Worm (Caenorhabditis elegans): ENCODE measurements around the gene sra-34.

sra-34 gene

DNA sequence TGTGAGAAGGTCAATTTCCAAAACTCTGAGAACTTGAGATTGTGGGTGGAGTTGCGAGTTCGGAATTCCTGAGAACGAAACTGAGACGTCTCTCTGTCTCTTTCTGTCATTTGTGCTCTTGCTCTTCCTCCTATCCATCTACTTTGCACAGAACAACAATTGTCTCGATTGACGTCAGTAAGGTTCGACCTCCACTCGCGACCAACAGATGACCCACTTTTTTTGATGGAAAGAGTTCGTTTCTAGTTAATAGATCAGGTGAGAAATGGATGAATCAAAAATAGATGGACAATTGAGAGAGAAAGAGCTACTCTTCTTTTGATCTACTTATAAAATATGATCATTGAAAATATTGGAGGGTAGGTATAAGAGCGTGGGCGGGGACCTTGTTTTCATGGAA lies 48.9 kb downstream of the sra-34 start (continued):
- TF ChIP-seq skn-1 (tag; optimal IDR thresholded peaks at IDR 0.05) (no peak), nhr-71 (tag; optimal IDR thresholded peaks at IDR 0.05) (peak; percentile 78), sptf-1 (tag; optimal IDR thresholded peaks at IDR 0.05) (no peak), snpc-4 (tag; optimal IDR thresholded peaks at IDR 0.05) (no peak), fos-1 (tag; optimal IDR thresholded peaks at IDR 0.05) (no peak)

All from whole organism, L1 larva.